Fruit fly (Drosophila melanogaster) whole organism, embryonic: ENCODE results near the gene Mcad.
A peak's percentile ranks its signal among the peaks of the same experiment; 100 is the strongest.

Experiments used
- Awh ChIP-seq: fragments of 200-800 bp; sonication (Bioruptor generic); IDR thresholded peaks from 2 replicates; pipeline ENCODE4, ENCODE4 v1.3.6; 2022; ENCODE audit warnings: missing biosample characterization, missing genetic modification characterization
- CG11456 ChIP-seq: fragments of 200-800 bp; sonication (Bioruptor generic); IDR thresholded peaks from 3 replicates; pipeline ENCODE4 v1.3.6; 2022; ENCODE audit warnings: missing biosample characterization, missing genetic modification characterization
- CG12104 ChIP-seq: fragments of 200-800 bp; sonication (Bioruptor generic); optimal IDR thresholded peaks from 3 replicates; lab custom pipeline; 2016; ENCODE audit warnings: missing biosample characterization, missing genetic modification characterization
- CG13894 ChIP-seq: fragments of 200-800 bp; sonication (Bioruptor generic); optimal IDR thresholded peaks from 3 replicates; lab custom pipeline; 2018; ENCODE audit warnings: missing biosample characterization, mild to moderate bottlenecking, missing genetic modification characterization, moderate library complexity
- CG1647 ChIP-seq: fragments of 200-800 bp; sonication (Bioruptor generic); optimal IDR thresholded peaks from 3 replicates; lab custom pipeline; 2016; ENCODE audit warnings: missing biosample characterization, missing genetic modification characterization
- CG16779 ChIP-seq: fragments of 200-800 bp; sonication (Bioruptor generic); IDR thresholded peaks from 2 replicates; pipeline ENCODE4 v1.3.6; 2022; ENCODE audit warnings: missing biosample characterization, missing genetic modification characterization
- CG18764 ChIP-seq: fragments of 200-800 bp; sonication (Bioruptor generic); optimal IDR thresholded peaks from 3 replicates; lab custom pipeline; 2016; ENCODE audit warnings: missing biosample characterization, missing genetic modification characterization
- CG2199 ChIP-seq: fragments of 200-800 bp; sonication (Bioruptor generic); IDR thresholded peaks from 3 replicates; pipeline ENCODE4 v1.3.6; 2022; ENCODE audit warnings: missing biosample characterization, missing genetic modification characterization
- CG30431 ChIP-seq: fragments of 200-800 bp; sonication (Bioruptor generic); optimal IDR thresholded peaks from 2 replicates; lab custom pipeline; 2017; ENCODE audit warnings: missing biosample characterization, missing genetic modification characterization
- CG3726 ChIP-seq: fragments of 200-800 bp; sonication (Bioruptor generic); IDR thresholded peaks from 3 replicates; pipeline ENCODE4, ENCODE4 v1.3.6; 2022; ENCODE audit warnings: missing biosample characterization, missing genetic modification characterization
- CG4854 ChIP-seq: fragments of 200-800 bp; sonication (Bioruptor generic); optimal IDR thresholded peaks from 2 replicates; lab custom pipeline; 2016; ENCODE audit warnings: missing biosample characterization, missing genetic modification characterization, inconsistent platforms
- CG6654 ChIP-seq: fragments of 200-800 bp; sonication (Bioruptor generic); optimal IDR thresholded peaks from 2 replicates; lab custom pipeline; 2017; ENCODE audit warnings: missing biosample characterization, mild to moderate bottlenecking, missing genetic modification characterization
- CG6765 ChIP-seq: fragments of 200-800 bp; sonication (Bioruptor generic); optimal IDR thresholded peaks from 3 replicates; lab custom pipeline; 2017; ENCODE audit warnings: missing biosample characterization, mild to moderate bottlenecking, missing genetic modification characterization
- CG7556 ChIP-seq: fragments of 200-800 bp; sonication (Bioruptor generic); optimal IDR thresholded peaks from 2 replicates; lab custom pipeline; 2017; ENCODE audit warnings: missing biosample characterization, mild to moderate bottlenecking, missing genetic modification characterization
- CrebB ChIP-seq: fragments of 200-800 bp; sonication (Bioruptor generic); optimal IDR thresholded peaks from 3 replicates; lab custom pipeline; 2018; ENCODE audit warnings: missing biosample characterization, mild to moderate bottlenecking, missing genetic modification characterization
- Deaf1 ChIP-seq: fragments of 200-800 bp; optimal IDR thresholded peaks from 3 replicates; lab custom pipeline; 2019; ENCODE audit warnings: missing biosample characterization, mild to moderate bottlenecking, missing genetic modification characterization, moderate library complexity
- Ets65A ChIP-seq: fragments of 200-800 bp; sonication (Bioruptor generic); peaks from one replicate; lab custom pipeline; 2016; ENCODE audit warnings: missing biosample characterization, missing genetic modification characterization
- Med ChIP-seq: fragments of 200-800 bp; sonication (Bioruptor generic); peaks from one replicate; lab custom pipeline; 2016; ENCODE audit warnings: missing biosample characterization, missing genetic modification characterization, mild to moderate bottlenecking, inconsistent platforms, moderate library complexity
- NfI ChIP-seq: fragments of 200-800 bp; sonication (Bioruptor generic); optimal IDR thresholded peaks from 3 replicates; lab custom pipeline; 2018; ENCODE audit warnings: missing biosample characterization, mild to moderate bottlenecking, missing genetic modification characterization, moderate library complexity
- Sox102F ChIP-seq: fragments of 200-800 bp; sonication (Bioruptor generic); optimal IDR thresholded peaks from 2 replicates; lab custom pipeline; 2018; ENCODE audit warnings: missing biosample characterization, mild to moderate bottlenecking, missing genetic modification characterization, moderate library complexity
- Usf ChIP-seq: fragments of 200-800 bp; sonication (Bioruptor generic); optimal IDR thresholded peaks from 2 replicates; lab custom pipeline; 2017; ENCODE audit warnings: missing genotype, missing biosample characterization, missing genetic modification characterization
- abd-A ChIP-seq: fragments of 200-800 bp; sonication (Bioruptor generic); optimal IDR thresholded peaks from 3 replicates; lab custom pipeline; 2019; ENCODE audit warnings: missing biosample characterization, mild to moderate bottlenecking, missing genetic modification characterization, moderate library complexity
- bsh ChIP-seq, 2 experiments: fragments of 200-800 bp; sonication (Bioruptor generic); optimal IDR thresholded peaks; 2 replicates each; lab custom pipeline; 2017 to 2018; ENCODE audit warnings: mild to moderate bottlenecking in 2 of 2, missing biosample characterization in 2 of 2, missing genetic modification characterization in 2 of 2, moderate library complexity in 1 of 2
- chif ChIP-seq, 2 experiments: fragments of 200-800 bp; sonication (Bioruptor generic); optimal IDR thresholded peaks; 3 replicates each; lab custom pipeline; 2016; ENCODE audit warnings: missing biosample characterization in 2 of 2, missing genetic modification characterization in 2 of 2
- chinmo ChIP-seq: fragments of 200-800 bp; sonication (Bioruptor generic); IDR thresholded peaks from 4 replicates; pipeline ENCODE4 v1.3.6; 2022; ENCODE audit warnings: missing biosample characterization, missing genetic modification characterization; ENCODE audit not compliant: partially characterized antibody
- exex ChIP-seq: fragments of 200-800 bp; sonication (Bioruptor generic); optimal IDR thresholded peaks from 4 replicates; lab custom pipeline; 2018; ENCODE audit warnings: missing biosample characterization, mild to moderate bottlenecking, missing genetic modification characterization, moderate library complexity
- grn ChIP-seq: fragments of 200-800 bp; sonication (Bioruptor generic); optimal IDR thresholded peaks from 3 replicates; lab custom pipeline; 2017; ENCODE audit warnings: missing biosample characterization, missing genetic modification characterization
- lilli ChIP-seq: fragments of 200-800 bp; sonication (Bioruptor generic); optimal IDR thresholded peaks from 3 replicates; lab custom pipeline; 2016; ENCODE audit warnings: missing biosample characterization, missing genetic modification characterization
- mam ChIP-seq: fragments of 200-800 bp; sonication (Bioruptor generic); optimal IDR thresholded peaks from 3 replicates; lab custom pipeline; 2016; ENCODE audit warnings: missing biosample characterization, missing genetic modification characterization
- mirr ChIP-seq: fragments of 200-800 bp; sonication (Bioruptor generic); optimal IDR thresholded peaks from 3 replicates; lab custom pipeline; 2018; ENCODE audit warnings: missing biosample characterization, mild to moderate bottlenecking, missing genetic modification characterization
- nerfin-1 ChIP-seq: fragments of 200-800 bp; sonication (Bioruptor generic); optimal IDR thresholded peaks from 3 replicates; lab custom pipeline; 2019; ENCODE audit warnings: missing biosample characterization, mild to moderate bottlenecking, missing genetic modification characterization, moderate library complexity
- nom ChIP-seq: fragments of 200-800 bp; sonication (Bioruptor generic); optimal IDR thresholded peaks from 2 replicates; lab custom pipeline; 2017; ENCODE audit warnings: missing biosample characterization, missing genetic modification characterization, mild to moderate bottlenecking, moderate library complexity, missing genetic modification reagents
- sd ChIP-seq: fragments of 200-800 bp; sonication (Bioruptor generic); optimal IDR thresholded peaks from 3 replicates; lab custom pipeline; 2018; ENCODE audit warnings: missing biosample characterization, mild to moderate bottlenecking, missing genetic modification characterization, moderate library complexity
- sens-2 ChIP-seq: fragments of 200-800 bp; sonication (Bioruptor generic); IDR thresholded peaks from 2 replicates; pipeline ENCODE4 v1.3.6; 2022; ENCODE audit warnings: missing biosample characterization, missing genetic modification characterization
- sima ChIP-seq: fragments of 200-800 bp; sonication (Bioruptor generic); optimal IDR thresholded peaks from 2 replicates; lab custom pipeline; 2016; ENCODE audit warnings: missing biosample characterization, missing genetic modification characterization
- slbo ChIP-seq: fragments of 200-800 bp; sonication (Bioruptor generic); IDR thresholded peaks from 2 replicates; pipeline ENCODE4 v1.3.6; 2022; ENCODE audit warnings: missing biosample characterization, missing genetic modification characterization
- sug ChIP-seq: fragments of 200-800 bp; optimal IDR thresholded peaks from 2 replicates; lab custom pipeline; 2019; ENCODE audit warnings: missing biosample characterization, mild to moderate bottlenecking, missing genetic modification characterization, moderate library complexity
- vvl ChIP-seq: fragments of 200-800 bp; sonication (Bioruptor generic); IDR thresholded peaks from 2 replicates; pipeline ENCODE4 v1.3.6; 2022; ENCODE audit warnings: missing biosample characterization, missing genetic modification characterization
- zfh2 ChIP-seq: fragments of 200-800 bp; sonication (Bioruptor generic); optimal IDR thresholded peaks from 2 replicates; lab custom pipeline; 2016; ENCODE audit warnings: missing biosample characterization, missing genetic modification characterization

The Mcad gene

dm6 chr3L:7717863-7718560 lies 1.1 kb upstream of the Mcad start, which contains the start of gene Ank2:
Ank2 (minus strand) TSS chr3L:7718395.
- TF ChIP-seq Sox102F (GFP tag; lab: Kevin White, UChicago) (no peak), CG13894 (peak; percentile 91), Ets65A (GFP tag; lab: Kevin White, UChicago) (peak; percentile 55), CG6654 (GFP tag; lab: Kevin White, UChicago) (no peak), grn (GFP tag; lab: Kevin White, UChicago) (peak; percentile 8), CG11456 (GFP tag; lab: Robert Waterston, UW) (peak; percentile 47; the same call in 1 of the 3 replicates), CG3726 (GFP tag; lab: Robert Waterston, UW) (0 out of 3 replicates have a peak, but pooled peaks have one; percentile 47), Med (peak; percentile 62), lilli (GFP tag; lab: Kevin White, UChicago) (no peak), CG6765 (GFP tag; lab: Kevin White, UChicago) (no peak), CG1647 (GFP tag; lab: Kevin White, UChicago) (peak; percentile 53), CG16779 (GFP tag; lab: Robert Waterston, UW) (peak; percentile 29; the same call in 1 of the 2 replicates), CG4854 (GFP tag; lab: Kevin White, UChicago) (no peak), chinmo (GFP tag; lab: Robert Waterston, UW) (0 out of 4 replicates have a peak, but pooled peaks have one; percentile 22), CG2199 (no peak), vvl (GFP tag; lab: Robert Waterston, UW) (no peak), CG12104 (no peak), nerfin-1 (tag; lab: Kevin White, UChicago) (no peak), zfh2 (GFP tag; lab: Kevin White, UChicago) (no peak), mam (GFP tag; lab: Kevin White, UChicago) (peak; percentile 55), Deaf1 (peak; percentile 97), CG18764 (GFP tag; lab: Kevin White, UChicago) (no peak), CG30431 (GFP tag; lab: Kevin White, UChicago) (peak; percentile 48), chif (GFP tag; optimal IDR thresholded peaks at IDR 0.05; lab: Kevin White, UChicago) (peak in 1 of 2 experiments; percentile 18), abd-A (peak; percentile 94), slbo (GFP tag; lab: Robert Waterston, UW) (0 out of 2 replicates have a peak, but pooled peaks have one; percentile 13), sens-2 (GFP tag; lab: Robert Waterston, UW) (0 out of 2 replicates have a peak, but pooled peaks have one; percentile 44), NfI (GFP tag; lab: Kevin White, UChicago) (peak; percentile 52), Usf (GFP tag; lab: Kevin White, UChicago) (no peak)
- TF ChIP-seq, all 482 proteins: peak for 17

DNA sequence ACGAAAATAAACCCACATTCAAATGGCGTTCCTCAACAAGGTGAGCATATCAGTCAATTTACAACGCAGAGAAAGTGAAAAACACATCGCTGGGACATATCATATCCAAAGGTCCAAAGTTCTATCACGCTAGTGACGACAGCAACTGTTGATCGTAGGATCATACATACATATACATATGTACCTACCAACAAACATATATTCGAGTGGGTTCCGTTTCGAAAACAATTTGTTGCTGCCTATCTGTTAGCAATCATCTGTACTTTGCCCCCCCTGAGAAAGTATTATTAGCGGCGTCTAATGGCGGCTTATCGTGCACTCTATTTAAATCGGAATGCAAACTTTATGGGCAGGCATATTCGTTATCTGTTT lies 254 bp downstream of the Mcad start:
- TF ChIP-seq sima (no peak), grn (GFP tag; lab: Kevin White, UChicago) (peak; percentile 38), CG7556 (GFP tag; lab: Kevin White, UChicago) (no peak), Awh (GFP tag; lab: Robert Waterston, UW) (0 out of 2 replicates have a peak, but pooled peaks have one; percentile 18), exex (tag; lab: Kevin White, UChicago) (peak; percentile 37), nom (peak; percentile 96), mirr (GFP tag; lab: Kevin White, UChicago) (peak; percentile 10), sd (tag; lab: Kevin White, UChicago) (peak; percentile 27), CrebB (tag; lab: Kevin White, UChicago) (no peak), sug (tag; lab: Kevin White, UChicago) (peak; percentile 69), bsh (GFP tag; optimal IDR thresholded peaks at IDR 0.05; lab: Kevin White, UChicago) (peak in 1 of 2 experiments; percentile 37)
